Worm (Caenorhabditis elegans): ENCODE results near the gene elo-7.
A peak's percentile ranks its signal among the peaks of the same experiment; 100 is the strongest.

elo-7 gene

ce11 chrIV:9525682-9526416 is 3.9 kb upstream of the elo-7 start, which contains the start of gene elo-1 (continued):
- TF ChIP-seq snpc-4 (GFP tag; optimal IDR thresholded peaks at IDR 0.05) (no peak), snpc-4 (tag; optimal IDR thresholded peaks at IDR 0.05) (peak in 1 of 4 experiments; percentile 26), lin-35 (GFP tag; optimal IDR thresholded peaks at IDR 0.05) (no peak), ets-4 (GFP tag; optimal IDR thresholded peaks at IDR 0.05) (no peak), attf-3 (GFP tag; conservative IDR thresholded peaks at IDR 0.05) (no peak), ama-1 (optimal IDR thresholded peaks at IDR 0.05) (no peak), ama-1 (GFP tag; optimal IDR thresholded peaks at IDR 0.05) (no peak), nhr-27 (tag; optimal IDR thresholded peaks at IDR 0.05) (no peak), nfya-2 (GFP tag; IDR thresholded peaks at IDR 0.05) (no peak), snpc-1.1 (tag; optimal IDR thresholded peaks at IDR 0.05; ENCODE audit: insufficient read depth) (no peak), fkh-3 (tag; optimal IDR thresholded peaks at IDR 0.05) (no peak), bed-1 (GFP tag; IDR thresholded peaks at IDR 0.05) (no peak), zfh-2 (GFP tag; conservative IDR thresholded peaks at IDR 0.05) (no peak), F39B2.1 (GFP tag; IDR thresholded peaks at IDR 0.05) (no peak), F37B4.10 (GFP tag; IDR thresholded peaks at IDR 0.05) (no peak), sdz-38 (tag; optimal IDR thresholded peaks at IDR 0.05) (no peak), repo-1 (tag; optimal IDR thresholded peaks at IDR 0.05) (no peak), ztf-26 (tag; optimal IDR thresholded peaks at IDR 0.05) (no peak), ztf-22 (GFP tag; optimal IDR thresholded peaks at IDR 0.05) (peak; percentile 15), C17E4.6 (GFP tag; IDR thresholded peaks at IDR 0.05) (no peak), tlf-1 (GFP tag; optimal IDR thresholded peaks at IDR 0.05) (no peak), nfyb-1 (GFP tag; IDR thresholded peaks at IDR 0.05) (peak; percentile 62; the same call in 1 of the 2 replicates), bed-2 (GFP tag; IDR thresholded peaks at IDR 0.05) (no peak), lin-54 (GFP tag; optimal IDR thresholded peaks at IDR 0.05) (peak; percentile 29), let-607 (tag; optimal IDR thresholded peaks at IDR 0.05) (peak in 1 of 2 experiments; percentile 8), rpc-1 (optimal IDR thresholded peaks at IDR 0.05) (no peak), rpc-1 (tag; optimal IDR thresholded peaks at IDR 0.05) (no peak), him-1 (tag; optimal IDR thresholded peaks at IDR 0.05) (no peak), B0035.1 (tag; optimal IDR thresholded peaks at IDR 0.05) (no peak), snpc-1.3 (tag; optimal IDR thresholded peaks at IDR 0.05; ENCODE audit: insufficient read depth) (no peak), F55B11.4 (tag; optimal IDR thresholded peaks at IDR 0.05; ENCODE audit: borderline replicate concordance, insufficient read depth) (no peak), ztf-3 (GFP tag; optimal IDR thresholded peaks at IDR 0.05) (no peak)

- TF ChIP-seq ztf-18 (tag; optimal IDR thresholded peaks at IDR 0.05) (no peak), dpff-1 (tag; optimal IDR thresholded peaks at IDR 0.05) (no peak), F57C9.4 (tag; optimal IDR thresholded peaks at IDR 0.05) (no peak), Y79H2A.3 (GFP tag; conservative IDR thresholded peaks at IDR 0.05) (no peak), gei-17 (GFP tag; optimal IDR thresholded peaks at IDR 0.05) (no peak), ekl-4 (GFP tag; IDR thresholded peaks at IDR 0.05) (0 out of 2 replicates have a peak, but pooled peaks have one; percentile 12), atf-7 (tag; optimal IDR thresholded peaks at IDR 0.05) (no peak), F55B11.4 (tag; optimal IDR thresholded peaks at IDR 0.05; ENCODE audit: borderline replicate concordance, insufficient read depth) (no peak), lin-54 (GFP tag; optimal IDR thresholded peaks at IDR 0.05) (no peak), ceh-40 (GFP tag; IDR thresholded peaks at IDR 0.05) (no peak), nhr-80 (tag; optimal IDR thresholded peaks at IDR 0.05) (peak; percentile 34)
These were observed 2.7 kb upstream of the elo-7 start for ce11 chrIV:9527002-9527401.

Data from whole organism, young adult.